Fruit fly (Drosophila melanogaster) whole organism, embryonic: ENCODE results near the gene Ada1-1.

Source experiments
- Asciz ChIP-seq: fragments of 200-800 bp; sonication (Bioruptor generic); optimal IDR thresholded peaks from 2 replicates; lab custom pipeline; 2017; ENCODE audit warnings: missing biosample characterization, mild to moderate bottlenecking, missing genetic modification characterization, missing genetic modification reagents
- CG10462 ChIP-seq: fragments of 200-800 bp; sonication (Bioruptor generic); optimal IDR thresholded peaks from 2 replicates; lab custom pipeline; 2016; ENCODE audit warnings: missing biosample characterization, missing genetic modification characterization
- CG12391 ChIP-seq: fragments of 200-800 bp; sonication (Bioruptor generic); optimal IDR thresholded peaks from 3 replicates; lab custom pipeline; 2018; ENCODE audit warnings: missing biosample characterization, mild to moderate bottlenecking, missing genetic modification characterization, moderate library complexity
- CG13287 ChIP-seq: fragments of 200-800 bp; sonication (Bioruptor generic); IDR thresholded peaks from 2 replicates; pipeline ENCODE4 v1.3.6; 2022; ENCODE audit warnings: missing biosample characterization, missing genetic modification characterization; ENCODE audit not compliant: partially characterized antibody
- CG13424 ChIP-seq: fragments of 200-800 bp; sonication (Bioruptor generic); optimal IDR thresholded peaks from 2 replicates; lab custom pipeline; 2019; ENCODE audit warnings: missing biosample characterization, mild to moderate bottlenecking, missing genetic modification characterization, moderate library complexity
- CG16863 ChIP-seq: fragments of 200-800 bp; sonication (Bioruptor generic); optimal IDR thresholded peaks from 3 replicates; lab custom pipeline; 2016; ENCODE audit warnings: missing biosample characterization, missing genetic modification characterization
- CG17802 ChIP-seq: fragments of 200-800 bp; sonication (Bioruptor generic); optimal IDR thresholded peaks from 2 replicates; lab custom pipeline; 2018; ENCODE audit warnings: missing biosample characterization, mild to moderate bottlenecking, missing genetic modification characterization, moderate library complexity
- CG2199 ChIP-seq: fragments of 200-800 bp; sonication (Bioruptor generic); IDR thresholded peaks from 3 replicates; pipeline ENCODE4 v1.3.6; 2022; ENCODE audit warnings: missing biosample characterization, missing genetic modification characterization
- CG2678 ChIP-seq: fragments of 200-800 bp; sonication (Bioruptor generic); optimal IDR thresholded peaks from 3 replicates; lab custom pipeline; 2019; ENCODE audit warnings: missing biosample characterization, mild to moderate bottlenecking, missing genetic modification characterization, moderate library complexity
- CG33213 ChIP-seq: fragments of 200-800 bp; sonication (Bioruptor generic); optimal IDR thresholded peaks from 3 replicates; lab custom pipeline; 2016; ENCODE audit warnings: missing biosample characterization, missing genetic modification characterization
- CG34376 ChIP-seq: fragments of 200-800 bp; sonication (Bioruptor generic); optimal IDR thresholded peaks from 2 replicates; lab custom pipeline; 2018; ENCODE audit warnings: missing biosample characterization, mild to moderate bottlenecking, missing genetic modification characterization
- CG4328 ChIP-seq: fragments of 200-800 bp; sonication (Bioruptor generic); optimal IDR thresholded peaks from 3 replicates; lab custom pipeline; 2017; ENCODE audit warnings: missing biosample characterization, missing genetic modification reagents, missing genetic modification characterization
- CG4617 ChIP-seq: fragments of 200-800 bp; sonication (Bioruptor generic); optimal IDR thresholded peaks from 3 replicates; lab custom pipeline; 2016; ENCODE audit warnings: missing biosample characterization, missing genetic modification characterization, borderline replicate concordance
- CG6175 ChIP-seq: fragments of 200-800 bp; sonication (Bioruptor generic); IDR thresholded peaks from 3 replicates; pipeline ENCODE4 v1.3.6; 2022; ENCODE audit warnings: missing biosample characterization, missing genetic modification characterization
- CG6765 ChIP-seq: fragments of 200-800 bp; sonication (Bioruptor generic); optimal IDR thresholded peaks from 3 replicates; lab custom pipeline; 2017; ENCODE audit warnings: missing biosample characterization, mild to moderate bottlenecking, missing genetic modification characterization
- Dad ChIP-seq: fragments of 200-800 bp; sonication (Bioruptor generic); optimal IDR thresholded peaks from 3 replicates; lab custom pipeline; 2016; ENCODE audit warnings: missing biosample characterization, missing genetic modification characterization
- Deaf1 ChIP-seq: fragments of 200-800 bp; optimal IDR thresholded peaks from 3 replicates; lab custom pipeline; 2019; ENCODE audit warnings: missing biosample characterization, mild to moderate bottlenecking, missing genetic modification characterization, moderate library complexity
- Dip2 ChIP-seq: fragments of 200-800 bp; sonication (Bioruptor generic); IDR thresholded peaks from 2 replicates; pipeline ENCODE4 v1.3.6; 2022; ENCODE audit warnings: missing biosample characterization, missing genetic modification characterization
- Dll ChIP-seq: fragments of 200-800 bp; sonication (Bioruptor generic); IDR thresholded peaks from 4 replicates; pipeline ENCODE4 v1.3.6; 2022; ENCODE audit warnings: missing biosample characterization, missing genetic modification characterization; ENCODE audit not compliant: partially characterized antibody
- Doc3 ChIP-seq: fragments of 200-800 bp; sonication (Bioruptor generic); IDR thresholded peaks from 3 replicates; pipeline ENCODE4 v1.3.6; 2022; ENCODE audit warnings: missing biosample characterization, missing genetic modification characterization; ENCODE audit not compliant: partially characterized antibody
- E2f2 ChIP-seq: fragments of 200-800 bp; sonication (Bioruptor generic); IDR thresholded peaks from 2 replicates; pipeline ENCODE4 v1.3.6; 2022; ENCODE audit warnings: missing biosample characterization, missing genetic modification characterization
- HLH3B ChIP-seq: fragments of 200-800 bp; sonication (Bioruptor generic); IDR thresholded peaks from 2 replicates; pipeline ENCODE4 v1.3.6; 2022; ENCODE audit warnings: missing biosample characterization, missing genetic modification characterization
- HLH4C ChIP-seq: fragments of 200-800 bp; sonication (Bioruptor generic); IDR thresholded peaks from 3 replicates; pipeline ENCODE4 v1.3.6; 2022; ENCODE audit warnings: missing biosample characterization, missing genetic modification characterization; ENCODE audit not compliant: partially characterized antibody
- Hmr ChIP-seq: fragments of 200-800 bp; sonication (Bioruptor generic); optimal IDR thresholded peaks from 3 replicates; lab custom pipeline; 2017; ENCODE audit warnings: mild to moderate bottlenecking, missing biosample characterization, missing genetic modification reagents, missing genetic modification characterization
- MBD-R2 ChIP-seq: fragments of 200-800 bp; sonication (Bioruptor generic); IDR thresholded peaks from 2 replicates; pipeline ENCODE4 v1.3.6; 2022; ENCODE audit warnings: missing biosample characterization, missing genetic modification characterization
- Mes4 ChIP-seq: fragments of 200-800 bp; sonication (Bioruptor generic); optimal IDR thresholded peaks from 2 replicates; lab custom pipeline; 2016; ENCODE audit warnings: missing biosample characterization, missing genetic modification characterization
- Nf-YC ChIP-seq: fragments of 200-800 bp; optimal IDR thresholded peaks from 3 replicates; lab custom pipeline; 2019; ENCODE audit warnings: missing biosample characterization, mild to moderate bottlenecking, missing genetic modification characterization, moderate library complexity
- PHDP ChIP-seq: fragments of 200-800 bp; sonication (Bioruptor generic); optimal IDR thresholded peaks from 3 replicates; lab custom pipeline; 2018; ENCODE audit warnings: missing biosample characterization, mild to moderate bottlenecking, missing genetic modification characterization, moderate library complexity
- Poxn ChIP-seq: fragments of 200-800 bp; sonication (Bioruptor generic); IDR thresholded peaks from 2 replicates; pipeline ENCODE4 v1.3.6; 2022; ENCODE audit warnings: missing biosample characterization, missing genetic modification characterization
- Sox100B ChIP-seq: fragments of 200-800 bp; sonication (Bioruptor generic); optimal IDR thresholded peaks from 3 replicates; lab custom pipeline; 2018; ENCODE audit warnings: missing biosample characterization, mild to moderate bottlenecking, missing genetic modification characterization
- Sry-β ChIP-seq: fragments of 200-800 bp; sonication (Bioruptor generic); optimal IDR thresholded peaks from 2 replicates; lab custom pipeline; 2018; ENCODE audit warnings: missing biosample characterization, mild to moderate bottlenecking, missing genetic modification characterization, moderate library complexity
- Vsx1 ChIP-seq: fragments of 200-800 bp; sonication (Bioruptor generic); optimal IDR thresholded peaks from 2 replicates; lab custom pipeline; 2017; ENCODE audit warnings: missing biosample characterization, mild to moderate bottlenecking, missing genetic modification characterization, missing genetic modification reagents
- ab ChIP-seq: fragments of 200-800 bp; sonication (Bioruptor generic); optimal IDR thresholded peaks from 2 replicates; lab custom pipeline; 2016; ENCODE audit warnings: missing biosample characterization, missing genetic modification characterization
- al ChIP-seq: fragments of 200-800 bp; sonication (Bioruptor generic); IDR thresholded peaks from 2 replicates; pipeline ENCODE4 v1.3.6; 2022; ENCODE audit warnings: missing biosample characterization, missing genetic modification characterization
- aop ChIP-seq: fragments of 200-800 bp; sonication (Bioruptor generic); IDR thresholded peaks from 2 replicates; pipeline ENCODE4 v1.3.6; 2022; ENCODE audit warnings: missing biosample characterization, missing genetic modification characterization
- ara ChIP-seq: fragments of 200-800 bp; sonication (Bioruptor generic); IDR thresholded peaks from 2 replicates; pipeline ENCODE4 v1.3.6; 2022; ENCODE audit warnings: missing biosample characterization, missing genetic modification characterization
- ash1 ChIP-seq: fragments of 200-800 bp; sonication (Bioruptor generic); optimal IDR thresholded peaks from 2 replicates; lab custom pipeline; 2018; ENCODE audit warnings: missing biosample characterization, mild to moderate bottlenecking, missing genetic modification characterization
- cg ChIP-seq: fragments of 200-800 bp; sonication (Bioruptor generic); optimal IDR thresholded peaks from 3 replicates; lab custom pipeline; 2019; ENCODE audit warnings: missing biosample characterization, mild to moderate bottlenecking, missing genetic modification characterization, moderate library complexity
- chm ChIP-seq: fragments of 200-800 bp; sonication (Bioruptor generic); IDR thresholded peaks from 2 replicates; pipeline ENCODE4 v1.3.6; 2022; ENCODE audit warnings: missing biosample characterization, missing genetic modification characterization
- dmrt11E ChIP-seq: fragments of 200-800 bp; sonication (Bioruptor generic); optimal IDR thresholded peaks from 3 replicates; lab custom pipeline; 2018; ENCODE audit warnings: missing biosample characterization, mild to moderate bottlenecking, missing genetic modification characterization, moderate library complexity
- esg ChIP-seq: fragments of 200-800 bp; sonication (Bioruptor generic); conservative IDR thresholded peaks from 2 replicates; pipeline ENCODE4 v1.3.6; 2022; ENCODE audit warnings: missing biosample characterization, missing genetic modification characterization
- gem ChIP-seq: fragments of 200-800 bp; sonication (Bioruptor generic); optimal IDR thresholded peaks from 2 replicates; lab custom pipeline; 2019; ENCODE audit warnings: missing biosample characterization, mild to moderate bottlenecking, missing genetic modification characterization, moderate library complexity
- h ChIP-seq: fragments of >200 bp; optimal IDR thresholded peaks from 2 replicates; lab custom pipeline; 2017
- nmo ChIP-seq: fragments of 200-800 bp; sonication (Bioruptor generic); optimal IDR thresholded peaks from 2 replicates; lab custom pipeline; 2018; ENCODE audit warnings: missing biosample characterization, mild to moderate bottlenecking, missing genetic modification characterization, moderate library complexity
- nom ChIP-seq: fragments of 200-800 bp; sonication (Bioruptor generic); optimal IDR thresholded peaks from 2 replicates; lab custom pipeline; 2017; ENCODE audit warnings: missing biosample characterization, missing genetic modification characterization, mild to moderate bottlenecking, moderate library complexity, missing genetic modification reagents
- ro ChIP-seq: fragments of 200-800 bp; sonication (Bioruptor generic); IDR thresholded peaks from 2 replicates; pipeline ENCODE4 v1.3.6; 2022; ENCODE audit warnings: missing biosample characterization, missing genetic modification characterization
- sc ChIP-seq, 3 experiments: fragments of >200 bp in 2 of 3; fragments of 200-800 bp in 1 of 3; sonication (Bioruptor generic) in 1 of 3; optimal IDR thresholded peaks; 2 replicates in 2 of 3; 3 replicates in 1 of 3; lab custom pipeline; 2017; ENCODE audit warnings: mild to moderate bottlenecking in 1 of 3, missing biosample characterization in 1 of 3, missing genetic modification characterization in 1 of 3, missing genetic modification reagents in 1 of 3
- slp2 ChIP-seq: fragments of 200-800 bp; sonication (Bioruptor generic); optimal IDR thresholded peaks from 2 replicates; lab custom pipeline; 2016; ENCODE audit warnings: missing biosample characterization, missing genetic modification characterization
- tna ChIP-seq: fragments of 200-800 bp; sonication (Bioruptor generic); IDR thresholded peaks from 2 replicates; pipeline ENCODE4 v1.3.6; 2022; ENCODE audit warnings: missing biosample characterization, missing genetic modification characterization; ENCODE audit not compliant: partially characterized antibody
- usp ChIP-seq: fragments of >200 bp; optimal IDR thresholded peaks from 2 replicates; lab custom pipeline; 2017; ENCODE audit warnings: missing biosample characterization, missing genetic modification characterization

The Ada1-1 gene

dm6 chr2L:11949917-11950316, 46.7 kb upstream of the Ada1-1 start (continued):
- TF ChIP-seq ab (GFP tag; lab: Kevin White, UChicago) (no peak), Doc3 (GFP tag; lab: Robert Waterston, UW) (no peak), esg (GFP tag; lab: Robert Waterston, UW) (peak; percentile 39), CG2678 (peak; percentile 22), CG13287 (no peak), h (no peak), Vsx1 (GFP tag; lab: Kevin White, UChicago) (no peak), CG6765 (GFP tag; lab: Kevin White, UChicago) (no peak), Asciz (GFP tag; lab: Kevin White, UChicago) (no peak), Mes4 (GFP tag; lab: Kevin White, UChicago) (no peak), slp2 (no peak), HLH3B (GFP tag; lab: Robert Waterston, UW) (peak; percentile 37; the same call in 1 of the 2 replicates), Dll (GFP tag; lab: Robert Waterston, UW) (no peak), Sry-β (no peak), CG13424 (peak; percentile 49), al (GFP tag; lab: Robert Waterston, UW) (no peak; the same call in 1 of the 2 replicates), ara (peak; percentile 51; the same call in 1 of the 2 replicates), Sox100B (GFP tag; lab: Kevin White, UChicago) (peak; percentile 12), sc (optimal IDR thresholded peaks at IDR 0.05; lab: Kevin White, UChicago) (no peak), sc (GFP tag; optimal IDR thresholded peaks at IDR 0.05; lab: Kevin White, UChicago) (peak; percentile 6), HLH4C (no peak), CG33213 (GFP tag; lab: Kevin White, UChicago) (no peak), CG17802 (tag; lab: Kevin White, UChicago) (no peak), E2f2 (GFP tag; lab: Robert Waterston, UW) (no peak), usp (GFP tag; lab: Kevin White, UChicago) (no peak), nom (no peak), CG10462 (GFP tag; lab: Kevin White, UChicago) (no peak), CG12391 (tag; lab: Kevin White, UChicago) (peak; percentile 44), Dip2 (GFP tag; lab: Robert Waterston, UW) (no peak), Deaf1 (tag; lab: Kevin White, UChicago) (no peak), CG4328 (GFP tag; lab: Kevin White, UChicago) (no peak), gem (tag; lab: Kevin White, UChicago) (peak; percentile 71), aop (GFP tag; lab: Robert Waterston, UW) (no peak), ash1 (GFP tag; lab: Kevin White, UChicago) (no peak), tna (GFP tag; lab: Robert Waterston, UW) (no peak), CG4617 (GFP tag; lab: Kevin White, UChicago) (no peak), CG2199 (no peak), Dad (GFP tag; lab: Kevin White, UChicago) (no peak), PHDP (tag; lab: Kevin White, UChicago) (no peak), chm (0 out of 2 replicates have a peak, but pooled peaks have one; percentile 36), Nf-YC (tag; lab: Kevin White, UChicago) (no peak), CG34376 (GFP tag; lab: Kevin White, UChicago) (no peak), cg (GFP tag; lab: Kevin White, UChicago) (no peak), Hmr (no peak), CG6175 (GFP tag; lab: Robert Waterston, UW) (0 out of 3 replicates have a peak, but pooled peaks have one; percentile 16), ro (GFP tag; lab: Robert Waterston, UW) (no peak), CG16863 (GFP tag; lab: Kevin White, UChicago) (no peak), Poxn (GFP tag; lab: Robert Waterston, UW) (no peak), dmrt11E (tag; lab: Kevin White, UChicago) (peak; percentile 73), nmo (peak; percentile 38), MBD-R2 (GFP tag; lab: Robert Waterston, UW) (no peak)
